Worm (Caenorhabditis elegans) whole organism, late embryonic: Measurements from ENCODE around the gene peli-1.

Experiments
- C08G9.2 ChIP-seq: sonication (generic microtip); optimal IDR thresholded peaks from 2 replicates; lab custom pipeline; 2016; ENCODE audit warnings: mild to moderate bottlenecking, missing genetic modification characterization, moderate library complexity, missing compliant biosample characterization
- K02D7.2 ChIP-seq: sonication (generic microtip); optimal IDR thresholded peaks from 2 replicates; lab custom pipeline; 2017; ENCODE audit warnings: mild to moderate bottlenecking, missing genetic modification characterization, missing compliant biosample characterization
- T23F11.4 ChIP-seq: fragments of 200-800 bp; sonication (Bioruptor generic); optimal IDR thresholded peaks from 2 replicates; lab custom pipeline; 2018; ENCODE audit warnings: mild to moderate bottlenecking, missing genetic modification characterization, missing compliant biosample characterization
- Y22D7AL.16 ChIP-seq: sonication (generic microtip); optimal IDR thresholded peaks from 2 replicates; lab custom pipeline; 2016; ENCODE audit warnings: missing genetic modification characterization, missing compliant biosample characterization
- ceh-14 ChIP-seq: sonication (generic microtip); optimal IDR thresholded peaks from 2 replicates; lab custom pipeline; 2016; ENCODE audit warnings: missing genotype, missing genetic modification characterization, missing compliant biosample characterization
- ceh-19 ChIP-seq: fragments of 200-800 bp; sonication (Bioruptor generic); optimal IDR thresholded peaks from 2 replicates; lab custom pipeline; 2018; ENCODE audit warnings: mild to moderate bottlenecking, missing genetic modification characterization, missing compliant biosample characterization
- ceh-2 ChIP-seq: sonication (generic microtip); optimal IDR thresholded peaks from 2 replicates; lab custom pipeline; 2016; ENCODE audit warnings: missing genotype, missing genetic modification characterization, missing compliant biosample characterization
- ceh-24 ChIP-seq: sonication (generic microtip); optimal IDR thresholded peaks from 2 replicates; lab custom pipeline; 2016; ENCODE audit warnings: mild to moderate bottlenecking, missing genetic modification characterization, missing compliant biosample characterization
- ceh-30 ChIP-seq: fragments of 150-350 bp; optimal IDR thresholded peaks from 2 replicates; lab custom pipeline; 2014; ENCODE audit warnings: missing biosample characterization, missing genetic modification characterization
- ceh-31 ChIP-seq: sonication (generic microtip); optimal IDR thresholded peaks from 2 replicates; lab custom pipeline; 2016; ENCODE audit warnings: missing genetic modification characterization, missing compliant biosample characterization
- che-1 ChIP-seq: sonication (generic microtip); optimal IDR thresholded peaks from 2 replicates; lab custom pipeline; 2016; ENCODE audit warnings: mild to moderate bottlenecking, missing genetic modification characterization, missing compliant biosample characterization
- elt-2 ChIP-seq: sonication (generic microtip); optimal IDR thresholded peaks from 2 replicates; lab custom pipeline; 2016; ENCODE audit warnings: missing genetic modification reagents, missing genetic modification characterization, missing compliant biosample characterization
- elt-4 ChIP-seq: sonication (generic microtip); optimal IDR thresholded peaks from 2 replicates; lab custom pipeline; 2016; ENCODE audit warnings: missing genetic modification characterization, missing compliant biosample characterization
- gmeb-2 ChIP-seq: sonication (generic microtip); optimal IDR thresholded peaks from 2 replicates; lab custom pipeline; 2016; ENCODE audit warnings: missing genetic modification characterization, inconsistent platforms, missing compliant biosample characterization
- hlh-30 ChIP-seq: sonication (generic microtip); optimal IDR thresholded peaks from 2 replicates; lab custom pipeline; 2017; ENCODE audit warnings: antibody characterized with exemption, missing genetic modification characterization, missing compliant biosample characterization; ENCODE audit not compliant: insufficient read depth
- hlh-8 ChIP-seq: sonication (generic microtip); optimal IDR thresholded peaks from 2 replicates; lab custom pipeline; 2016; ENCODE audit warnings: missing genotype, missing genetic modification characterization, missing compliant biosample characterization
- lim-6 ChIP-seq: sonication (generic microtip); optimal IDR thresholded peaks from 2 replicates; lab custom pipeline; 2016; ENCODE audit warnings: missing genetic modification characterization, missing compliant biosample characterization
- nhr-11 ChIP-seq: fragments of 150-350 bp; optimal IDR thresholded peaks from 2 replicates; lab custom pipeline; 2014; ENCODE audit warnings: missing biosample characterization, missing genetic modification characterization
- nhr-232 ChIP-seq: sonication (generic microtip); optimal IDR thresholded peaks from 2 replicates; lab custom pipeline; 2016; ENCODE audit warnings: missing genetic modification characterization, missing compliant biosample characterization
- npax-4 ChIP-seq: sonication (generic microtip); optimal IDR thresholded peaks from 2 replicates; lab custom pipeline; 2016; ENCODE audit warnings: missing genetic modification characterization, missing compliant biosample characterization
- odd-2 ChIP-seq: sonication (generic microtip); optimal IDR thresholded peaks from 2 replicates; lab custom pipeline; 2017; ENCODE audit warnings: antibody characterized with exemption, mild to moderate bottlenecking, missing genetic modification characterization, missing compliant biosample characterization
- pax-1 ChIP-seq: fragments of 150-350 bp; optimal IDR thresholded peaks from 2 replicates; lab custom pipeline; 2014; ENCODE audit warnings: missing biosample characterization, missing genetic modification characterization
- pha-4 ChIP-seq: fragments of 150-350 bp; optimal IDR thresholded peaks from 2 replicates; lab custom pipeline; 2018; ENCODE audit warnings: missing biosample characterization, missing genetic modification reagents, missing genetic modification characterization
- pros-1 ChIP-seq: fragments of 150-350 bp; optimal IDR thresholded peaks from 2 replicates; lab custom pipeline; 2014; ENCODE audit warnings: missing biosample characterization, missing genetic modification reagents, missing genetic modification characterization
- rnt-1 ChIP-seq: sonication (generic microtip); optimal IDR thresholded peaks from 2 replicates; lab custom pipeline; 2016; ENCODE audit warnings: missing genetic modification characterization, missing compliant biosample characterization
- sdc-2 ChIP-seq: sonication (generic microtip); optimal IDR thresholded peaks from 2 replicates; lab custom pipeline; 2016; ENCODE audit warnings: missing genotype, missing genetic modification characterization, missing compliant biosample characterization
- syd-9 ChIP-seq: sonication (generic microtip); optimal IDR thresholded peaks from 2 replicates; lab custom pipeline; 2016; ENCODE audit warnings: mild to moderate bottlenecking, missing genetic modification characterization, moderate library complexity, missing compliant biosample characterization
- tbx-2 ChIP-seq: sonication (generic microtip); optimal IDR thresholded peaks from 2 replicates; lab custom pipeline; 2016; ENCODE audit warnings: missing genetic modification characterization, missing compliant biosample characterization
- ttx-3 ChIP-seq: sonication (generic microtip); optimal IDR thresholded peaks from 2 replicates; lab custom pipeline; 2016; ENCODE audit warnings: missing genetic modification reagents, missing genetic modification characterization, missing compliant biosample characterization
- unc-42 ChIP-seq: sonication (generic microtip); optimal IDR thresholded peaks from 2 replicates; lab custom pipeline; 2016; ENCODE audit warnings: missing genotype, missing genetic modification characterization, missing compliant biosample characterization
- unc-55 ChIP-seq: sonication (generic microtip); optimal IDR thresholded peaks from 2 replicates; lab custom pipeline; 2017; ENCODE audit warnings: missing biosample characterization, missing genetic modification reagents, missing genetic modification characterization
- unc-86 ChIP-seq: sonication (generic microtip); optimal IDR thresholded peaks from 2 replicates; lab custom pipeline; 2016; ENCODE audit warnings: missing genetic modification characterization, missing compliant biosample characterization
- zip-5 ChIP-seq: sonication (generic microtip); optimal IDR thresholded peaks from 2 replicates; lab custom pipeline; 2016; ENCODE audit warnings: missing genetic modification characterization, missing compliant biosample characterization

Gene peli-1

DNA sequence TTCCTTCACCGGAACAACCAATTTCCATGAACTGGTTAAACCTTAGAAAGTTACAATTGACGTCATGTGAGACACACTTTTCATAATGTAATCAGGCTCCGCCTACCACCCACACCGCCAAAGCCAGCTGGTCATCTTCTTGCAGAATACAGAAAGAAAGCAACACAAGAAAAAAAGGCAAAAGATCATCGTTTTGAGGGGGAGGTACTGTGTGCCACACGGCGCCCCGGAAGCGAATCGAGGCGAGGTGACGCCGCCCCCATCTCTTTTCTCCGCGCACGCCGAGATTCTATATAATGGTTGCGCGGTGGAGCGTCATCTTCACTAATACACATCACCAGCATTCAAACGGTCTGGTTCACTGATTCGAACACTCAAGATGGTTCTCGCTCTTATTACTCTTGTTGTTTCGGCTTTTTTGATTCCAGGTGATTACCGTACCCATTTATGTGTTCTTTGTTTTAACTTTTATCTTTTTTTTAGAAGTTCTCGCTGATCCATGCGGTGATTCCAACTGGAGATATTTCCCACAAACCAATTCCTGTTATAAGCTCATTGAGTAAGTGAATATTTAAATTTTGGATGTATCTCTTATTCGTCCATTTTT lies 5.7 kb upstream of the peli-1 start, which contains the start of gene clec-1:
clec-1 (plus strand) TSS at position 320 of the 607 bp plus-strand sequence.
- TF ChIP-seq nhr-11 (tag; lab: Kevin White, UChicago) (no peak), elt-4 (tag; lab: Kevin White, UChicago) (no peak), npax-4 (no peak), rnt-1 (no peak), ceh-14 (tag; lab: Kevin White, UChicago) (no peak), zip-5 (tag; lab: Kevin White, UChicago) (no peak), nhr-232 (tag; lab: Kevin White, UChicago) (no peak), pros-1 (tag; lab: Kevin White, UChicago) (no peak), ceh-30 (tag; lab: Kevin White, UChicago) (no peak)
- TF ChIP-seq, all 69 proteins: peak for 0

ce11 chrV:5701106-5701505 lies 4.5 kb upstream of the peli-1 start:
- TF ChIP-seq ceh-24 (tag; lab: Kevin White, UChicago) (no peak), Y22D7AL.16 (tag; lab: Kevin White, UChicago) (no peak), unc-55 (GFP tag; lab: Kevin White, UChicago) (no peak), pax-1 (tag; lab: Kevin White, UChicago) (no peak), T23F11.4 (GFP tag; lab: Kevin White, UChicago) (no peak), che-1 (tag; lab: Kevin White, UChicago) (no peak), gmeb-2 (tag; lab: Kevin White, UChicago) (no peak), unc-86 (tag; lab: Kevin White, UChicago) (no peak), K02D7.2 (tag; lab: Kevin White, UChicago) (no peak)
- TF ChIP-seq, all 69 proteins: peak for 0

- no peak for TF ChIP-seq ceh-24 (tag; lab: Kevin White, UChicago)
- no peak for TF ChIP-seq ttx-3 (tag; lab: Kevin White, UChicago)
- TF ChIP-seq C08G9.2 (tag; lab: Kevin White, UChicago), result no peak
- no peak for TF ChIP-seq K02D7.2 (tag; lab: Kevin White, UChicago)
- no peak for TF ChIP-seq ceh-19 (GFP tag; lab: Kevin White, UChicago)
- no peak for TF ChIP-seq pha-4 (tag; lab: Kevin White, UChicago)
- TF ChIP-seq ceh-31 (tag; lab: Kevin White, UChicago), result no peak
- no peak for TF ChIP-seq hlh-30 (tag; lab: Kevin White, UChicago)
- TF ChIP-seq hlh-8 (tag; lab: Kevin White, UChicago), result no peak
- TF ChIP-seq tbx-2, result no peak
- TF ChIP-seq lim-6 (tag; lab: Kevin White, UChicago), result no peak
- no peak for TF ChIP-seq ceh-2 (tag; lab: Kevin White, UChicago)
- TF ChIP-seq rnt-1, result no peak
- no peak for TF ChIP-seq unc-55 (GFP tag; lab: Kevin White, UChicago)
- TF ChIP-seq syd-9 (tag; lab: Kevin White, UChicago), result no peak
These were observed 1.1 kb upstream of the peli-1 start for ce11 chrV:5704467-5704866.

DNA sequence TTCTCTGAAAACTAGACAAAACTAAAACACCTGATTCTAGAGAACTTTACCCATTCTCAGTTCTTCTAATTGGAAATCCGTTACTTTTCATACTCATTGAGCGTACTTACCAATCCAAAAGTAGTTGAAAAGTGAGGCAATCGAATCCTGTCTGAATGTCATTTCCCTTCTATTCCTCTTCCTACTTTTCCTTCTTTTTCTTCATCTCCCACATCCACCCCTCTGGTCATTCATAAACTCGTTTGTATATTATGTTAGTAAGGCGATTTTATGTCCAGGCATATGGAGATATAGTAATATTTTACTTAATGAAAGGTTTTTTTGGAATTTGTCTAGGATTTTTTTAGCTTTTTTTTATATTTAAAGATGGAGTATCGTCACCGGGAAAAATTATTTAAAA lies 2.7 kb downstream of the peli-1 start:
- TF ChIP-seq unc-42 (tag; lab: Kevin White, UChicago), result peak; percentile 56
- TF ChIP-seq odd-2 (tag; lab: Kevin White, UChicago), result no peak
- TF ChIP-seq, all 69 proteins: peak for 1

DNA sequence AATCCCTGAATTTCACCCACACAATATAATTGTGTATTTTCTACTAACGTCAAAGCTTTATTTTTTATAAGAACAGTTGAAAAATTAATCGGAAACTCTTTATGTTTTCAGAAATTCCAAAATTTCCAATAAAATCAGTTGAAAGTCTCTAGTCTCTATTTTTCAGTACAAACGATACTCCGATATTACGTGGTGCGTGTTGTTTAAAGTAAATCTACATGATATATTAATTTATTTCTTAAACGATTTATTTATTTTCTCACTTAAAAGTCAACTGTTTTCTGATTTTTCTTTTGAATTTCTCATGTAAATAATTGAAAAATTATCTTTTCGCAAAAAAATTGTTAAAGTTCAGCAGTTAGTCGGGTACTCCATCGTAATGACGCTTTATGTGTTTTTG lies 6.6 kb downstream of the peli-1 start:
- TF ChIP-seq sdc-2 (tag; lab: Kevin White, UChicago) (no peak), unc-42 (tag; lab: Kevin White, UChicago) (peak; percentile 21)

ce11 chrV:5712652-5713051 lies 7.0 kb downstream of the peli-1 start, which contains the start of gene gcst-1:
Gene gcst-1, plus strand, starts transcription at chrV:5712928.
- no peak for TF ChIP-seq T23F11.4 (GFP tag; lab: Kevin White, UChicago)
- TF ChIP-seq elt-2 (tag; lab: Kevin White, UChicago), result peak; percentile 82
